Worm (Caenorhabditis elegans): Measurements from ENCODE around the gene fbxb-44.
"Not testable (repeated sequence)": the region's sequence is repeated elsewhere in the genome, so short reads cannot be mapped to it uniquely, and the experiment has no call there.

fbxb-44 gene

ce11 chrII:1525498-1525897 lies 13.2 kb upstream of the fbxb-44 start, which contains the start of gene Y51H7BR.7:
Y51H7BR.7 (minus strand) TSS chrII:1525598.
- TF ChIP-seq pat-9 (tag; optimal IDR thresholded peaks at IDR 0.05) (no peak), ceh-19 (GFP tag; optimal IDR thresholded peaks at IDR 0.05) (no peak), che-1 (tag; optimal IDR thresholded peaks at IDR 0.05) (no peak), sdc-2 (tag; optimal IDR thresholded peaks at IDR 0.05) (no peak), hlh-6 (tag; optimal IDR thresholded peaks at IDR 0.05) (no peak)

ce11 chrII:1529057-1529456 lies 9.6 kb upstream of the fbxb-44 start, which contains the start of gene Y51H7BR.4:
Y51H7BR.4 (plus strand) TSS chrII:1529357.
- TF ChIP-seq hlh-8 (tag; optimal IDR thresholded peaks at IDR 0.05) (no peak), ceh-31 (tag; optimal IDR thresholded peaks at IDR 0.05) (no peak), ceh-2 (tag; optimal IDR thresholded peaks at IDR 0.05) (no peak), ceh-24 (tag; optimal IDR thresholded peaks at IDR 0.05) (no peak), fax-1 (tag; optimal IDR thresholded peaks at IDR 0.05) (no peak), ceh-6 (GFP tag; optimal IDR thresholded peaks at IDR 0.05) (no peak), fkh-6 (tag; optimal IDR thresholded peaks at IDR 0.05) (no peak), ttx-3 (tag; optimal IDR thresholded peaks at IDR 0.05) (no peak), pha-4 (tag; optimal IDR thresholded peaks at IDR 0.05) (no peak), ceh-30 (tag; optimal IDR thresholded peaks at IDR 0.05) (no peak), unc-55 (GFP tag; optimal IDR thresholded peaks at IDR 0.05) (no peak), gmeb-2 (tag; optimal IDR thresholded peaks at IDR 0.05) (no peak), unc-86 (tag; optimal IDR thresholded peaks at IDR 0.05) (no peak), pqm-1 (tag; optimal IDR thresholded peaks at IDR 0.05) (no peak), eyg-1 (tag; optimal IDR thresholded peaks at IDR 0.05) (no peak), madf-2 (tag; optimal IDR thresholded peaks at IDR 0.05) (no peak), ceh-18 (tag; optimal IDR thresholded peaks at IDR 0.05) (no peak), hlh-15 (tag; optimal IDR thresholded peaks at IDR 0.05) (no peak), nhr-11 (tag; optimal IDR thresholded peaks at IDR 0.05) (no peak), ceh-45 (GFP tag; IDR thresholded peaks at IDR 0.05) (no peak)

ce11 chrII:1535931-1536330 lies 2.8 kb upstream of the fbxb-44 start, which contains the start of gene fbxb-43:
fbxb-43 (plus strand) TSS chrII:1536231.
- TF ChIP-seq odd-2 (tag; optimal IDR thresholded peaks at IDR 0.05) (no peak), hlh-30 (tag; optimal IDR thresholded peaks at IDR 0.05; ENCODE audit: insufficient read depth) (no peak), ceh-45 (GFP tag; IDR thresholded peaks at IDR 0.05) (no peak), che-1 (tag; optimal IDR thresholded peaks at IDR 0.05) (no peak), ceh-2 (tag; optimal IDR thresholded peaks at IDR 0.05) (no peak)

- no peak for TF ChIP-seq hlh-6 (tag; optimal IDR thresholded peaks at IDR 0.05)
- TF ChIP-seq C08G9.2 (tag; optimal IDR thresholded peaks at IDR 0.05) = no peak
- no peak for TF ChIP-seq nfya-1 (tag; optimal IDR thresholded peaks at IDR 0.05)
- no peak for TF ChIP-seq nhr-11 (tag; optimal IDR thresholded peaks at IDR 0.05)
Measured at ce11 chrII:1537321-1537720, 1.4 kb upstream of the fbxb-44 start, which contains the start of gene fbxb-42. fbxb-42 (plus strand) TSS chrII:1537621.

ce11 chrII:1540628-1541027 lies 1.9 kb downstream of the fbxb-44 start, which contains the start of gene poml-4:
poml-4 (plus strand) TSS chrII:1540928.
- TF ChIP-seq lin-11, hlh-6, fax-1 (tag; optimal IDR thresholded peaks at IDR 0.05): not testable (repeated sequence)

- not testable (repeated sequence) for TF ChIP-seq ceh-6 (GFP tag; optimal IDR thresholded peaks at IDR 0.05); pqm-1 (tag; optimal IDR thresholded peaks at IDR 0.05); hlh-15 (tag; optimal IDR thresholded peaks at IDR 0.05)
Measured at ce11 chrII:1543182-1543581, 4.5 kb downstream of the fbxb-44 start, which contains the start of gene K05F6.4. K05F6.4 (plus strand) TSS chrII:1543482.

All from whole organism, late embryonic.